Fruit fly (Drosophila melanogaster) whole organism, adult: ENCODE results near the gene Nepl3.
A peak's percentile ranks its signal among the peaks of the same experiment; 100 is the strongest.

Experiments
- CG11617 ChIP-seq: fragments of 200-800 bp; sonication (Bioruptor generic); optimal IDR thresholded peaks from 2 replicates; lab custom pipeline; 2017; ENCODE audit warnings: mild to moderate bottlenecking, missing biosample characterization, missing genetic modification reagents, missing genetic modification characterization
- CG12768 ChIP-seq: fragments of 200-800 bp; sonication (Bioruptor generic); optimal IDR thresholded peaks from 2 replicates; lab custom pipeline; 2017; ENCODE audit warnings: missing biosample characterization, missing genetic modification characterization, mild to moderate bottlenecking, moderate library complexity, missing genetic modification reagents
- CG14711 ChIP-seq: fragments of 200-800 bp; sonication (Bioruptor generic); optimal IDR thresholded peaks from 2 replicates; lab custom pipeline; 2018; ENCODE audit warnings: missing biosample characterization, mild to moderate bottlenecking, missing genetic modification characterization, moderate library complexity
- CG1620 ChIP-seq: fragments of 200-800 bp; sonication (Bioruptor generic); optimal IDR thresholded peaks from 2 replicates; lab custom pipeline; 2016; ENCODE audit warnings: missing biosample characterization, missing genetic modification characterization
- CG33017 ChIP-seq: fragments of 200-800 bp; sonication (Bioruptor generic); optimal IDR thresholded peaks from 2 replicates; lab custom pipeline; 2018; ENCODE audit warnings: missing biosample characterization, mild to moderate bottlenecking, missing genetic modification characterization, moderate library complexity
- CG5204 ChIP-seq: fragments of 200-800 bp; sonication (Bioruptor generic); optimal IDR thresholded peaks from 2 replicates; lab custom pipeline; 2016; ENCODE audit warnings: missing biosample characterization, missing genetic modification characterization
- CG7045 ChIP-seq: fragments of 200-800 bp; sonication (Bioruptor generic); optimal IDR thresholded peaks from 2 replicates; lab custom pipeline; 2017; ENCODE audit warnings: missing biosample characterization, mild to moderate bottlenecking, missing genetic modification characterization
- CG7101 ChIP-seq: fragments of 200-800 bp; sonication (Bioruptor generic); optimal IDR thresholded peaks from 2 replicates; lab custom pipeline; 2018; ENCODE audit warnings: missing biosample characterization, mild to moderate bottlenecking, missing genetic modification characterization, moderate library complexity
- Clk ChIP-seq: fragments of 200-800 bp; sonication (Bioruptor generic); optimal IDR thresholded peaks from 2 replicates; lab custom pipeline; 2017; ENCODE audit warnings: missing biosample characterization, missing genetic modification characterization
- Crg-1 ChIP-seq: fragments of 200-800 bp; sonication (Bioruptor generic); optimal IDR thresholded peaks from 2 replicates; lab custom pipeline; 2016; ENCODE audit warnings: missing biosample characterization, missing genetic modification characterization
- Hr96 ChIP-seq: fragments of 200-800 bp; sonication (Bioruptor generic); optimal IDR thresholded peaks from 2 replicates; lab custom pipeline; 2016; ENCODE audit warnings: missing biosample characterization, missing genetic modification characterization
- Mnt ChIP-seq: fragments of 200-800 bp; sonication (Bioruptor generic); optimal IDR thresholded peaks from 2 replicates; lab custom pipeline; 2016; ENCODE audit warnings: missing biosample characterization, mild to moderate bottlenecking, missing genetic modification characterization
- bab1 ChIP-seq: fragments of 200-800 bp; sonication (Bioruptor generic); optimal IDR thresholded peaks from 3 replicates; lab custom pipeline; 2019; ENCODE audit warnings: missing biosample characterization, mild to moderate bottlenecking, missing genetic modification characterization, moderate library complexity
- cic ChIP-seq: fragments of 200-800 bp; sonication (Bioruptor generic); optimal IDR thresholded peaks from 2 replicates; lab custom pipeline; 2017; ENCODE audit warnings: missing biosample characterization, mild to moderate bottlenecking, missing genetic modification characterization, moderate library complexity
- cnc ChIP-seq, 2 experiments: fragments of >200 bp; optimal IDR thresholded peaks; 2 replicates each; lab custom pipeline; 2017
- kay ChIP-seq: fragments of 200-800 bp; sonication (Bioruptor generic); peaks from one replicate; lab custom pipeline; 2016; ENCODE audit warnings: missing biosample characterization, missing genetic modification characterization, borderline replicate concordance
- ovo ChIP-seq: fragments of 200-800 bp; sonication (Bioruptor generic); optimal IDR thresholded peaks from 2 replicates; lab custom pipeline; 2016; ENCODE audit warnings: missing biosample characterization, missing genetic modification characterization
- pad ChIP-seq: fragments of 200-800 bp; sonication (Bioruptor generic); optimal IDR thresholded peaks from 3 replicates; lab custom pipeline; 2017; ENCODE audit warnings: missing biosample characterization, missing genetic modification characterization, mild to moderate bottlenecking, moderate library complexity, missing genetic modification reagents
- tj ChIP-seq: fragments of 200-800 bp; sonication (Bioruptor generic); optimal IDR thresholded peaks from 3 replicates; lab custom pipeline; 2017; ENCODE audit warnings: missing biosample characterization, mild to moderate bottlenecking, missing genetic modification characterization, moderate library complexity
- toe ChIP-seq: fragments of 200-800 bp; sonication (Bioruptor generic); optimal IDR thresholded peaks from 2 replicates; lab custom pipeline; 2016; ENCODE audit warnings: missing biosample characterization, missing genetic modification characterization

Gene Nepl3

dm6 chr2L:5022602-5023001 lies 35.4 kb downstream of the Nepl3 start:
- TF ChIP-seq toe (GFP tag; lab: Kevin White, UChicago) (no peak), CG11617 (no peak), kay (GFP tag; lab: Kevin White, UChicago) (no peak), ovo (no peak), Clk (GFP tag; lab: Kevin White, UChicago) (no peak), CG12768 (no peak), Crg-1 (no peak), cic (GFP tag; lab: Kevin White, UChicago) (no peak), Hr96 (GFP tag; lab: Kevin White, UChicago) (no peak), CG7045 (GFP tag; lab: Kevin White, UChicago) (no peak), CG7101 (tag; lab: Kevin White, UChicago) (no peak), pad (GFP tag; lab: Kevin White, UChicago) (no peak), CG5204 (GFP tag; lab: Kevin White, UChicago) (no peak), tj (no peak), cnc (optimal IDR thresholded peaks at IDR 0.05; lab: Kevin White, UChicago) (no peak)

- TF ChIP-seq Hr96 (GFP tag; lab: Kevin White, UChicago) (no peak), CG14711 (tag; lab: Kevin White, UChicago) (no peak), CG12768 (no peak), tj (peak; percentile 91), bab1 (no peak)
These were observed 37.6 kb downstream of the Nepl3 start for dm6 chr2L:5020479-5020878.

- TF ChIP-seq kay (GFP tag; lab: Kevin White, UChicago) = no peak
- TF ChIP-seq Clk (GFP tag; lab: Kevin White, UChicago) = peak; percentile 20
- TF ChIP-seq ovo = peak; percentile 52
- peak; percentile 71 for TF ChIP-seq Hr96 (GFP tag; lab: Kevin White, UChicago)
- peak; percentile 78 for TF ChIP-seq CG1620 (GFP tag; lab: Kevin White, UChicago)
- TF ChIP-seq cic (GFP tag; lab: Kevin White, UChicago) = no peak
- TF ChIP-seq bab1 = peak; percentile 83
- TF ChIP-seq CG7045 (GFP tag; lab: Kevin White, UChicago) = peak; percentile 61
- peak; percentile 82 for TF ChIP-seq toe (GFP tag; lab: Kevin White, UChicago)
- peak; percentile 52 for TF ChIP-seq Crg-1
- TF ChIP-seq tj = peak; percentile 49
- TF ChIP-seq CG11617 = peak; percentile 73
- peak; percentile 73 for TF ChIP-seq CG7101 (tag; lab: Kevin White, UChicago)
- TF ChIP-seq CG5204 (GFP tag; lab: Kevin White, UChicago) = no peak
- TF ChIP-seq CG12768 = peak; percentile 55
- TF ChIP-seq CG33017 (tag; lab: Kevin White, UChicago) = peak; percentile 37
- peak; percentile 58 for TF ChIP-seq CG14711 (tag; lab: Kevin White, UChicago)
- TF ChIP-seq Mnt (GFP tag; lab: Kevin White, UChicago) = peak; percentile 56
- TF ChIP-seq pad (GFP tag; lab: Kevin White, UChicago) = peak; percentile 85
- no peak for TF ChIP-seq cnc (optimal IDR thresholded peaks at IDR 0.05; lab: Kevin White, UChicago)
These were observed 47.2 kb downstream of the Nepl3 start, which contains the start of the genes CG31917, Tfb5 and SelT for dm6 chr2L:5010784-5011260. Gene CG31917 (minus strand): TSS chr2L:5010834. Gene Tfb5 (minus strand): TSS chr2L:5010834. Gene SelT (plus strand): TSS chr2L:5010922.

- TF ChIP-seq Mnt (GFP tag; lab: Kevin White, UChicago) (peak; percentile 42), CG7101 (tag; lab: Kevin White, UChicago) (peak; percentile 17), CG14711 (tag; lab: Kevin White, UChicago) (peak; percentile 33), cic (GFP tag; lab: Kevin White, UChicago) (peak; percentile 70), Hr96 (GFP tag; lab: Kevin White, UChicago) (no peak), Clk (GFP tag; lab: Kevin White, UChicago) (peak; percentile 15), CG33017 (tag; lab: Kevin White, UChicago) (peak; percentile 34), toe (GFP tag; lab: Kevin White, UChicago) (no peak), ovo (no peak), kay (GFP tag; lab: Kevin White, UChicago) (no peak), bab1 (peak; percentile 81), pad (GFP tag; lab: Kevin White, UChicago) (peak; percentile 22), CG1620 (GFP tag; lab: Kevin White, UChicago) (peak; percentile 66), CG7045 (GFP tag; lab: Kevin White, UChicago) (no peak), CG5204 (GFP tag; lab: Kevin White, UChicago) (no peak), cnc (optimal IDR thresholded peaks at IDR 0.05; lab: Kevin White, UChicago) (no peak), CG11617 (peak; percentile 11), tj (peak; percentile 28), CG12768 (peak; percentile 26), Crg-1 (peak; percentile 33)
These were observed 48.6 kb downstream of the Nepl3 start, which contains the start of gene Rtnl1 for dm6 chr2L:5009306-5010030. Gene Rtnl1 (minus strand): TSS chr2L:5009720.

- TF ChIP-seq CG7101 (tag; lab: Kevin White, UChicago) (peak; percentile 65), cic (GFP tag; lab: Kevin White, UChicago) (peak; percentile 65), CG14711 (tag; lab: Kevin White, UChicago) (peak; percentile 53), CG33017 (tag; lab: Kevin White, UChicago) (peak; percentile 76), pad (GFP tag; lab: Kevin White, UChicago) (peak; percentile 22), bab1 (peak; percentile 40), Crg-1 (no peak), CG11617 (peak; percentile 13), Mnt (GFP tag; lab: Kevin White, UChicago) (no peak), toe (GFP tag; lab: Kevin White, UChicago) (no peak), tj (peak; percentile 4), Hr96 (GFP tag; lab: Kevin White, UChicago) (no peak), CG12768 (peak; percentile 60), cnc (optimal IDR thresholded peaks at IDR 0.05; lab: Kevin White, UChicago) (no peak), ovo (peak; percentile 25), Clk (GFP tag; lab: Kevin White, UChicago) (no peak), CG7045 (GFP tag; lab: Kevin White, UChicago) (peak; percentile 39), CG1620 (GFP tag; lab: Kevin White, UChicago) (no peak), CG5204 (GFP tag; lab: Kevin White, UChicago) (no peak), kay (GFP tag; lab: Kevin White, UChicago) (no peak)
These were observed 50.8 kb downstream of the Nepl3 start for dm6 chr2L:5007256-5007655.
